Fruit fly (Drosophila melanogaster) whole organism, embryonic: ENCODE measurements around the gene CG9395.

Experiments
- Abd-B ChIP-seq: fragments of 200-800 bp; sonication (Bioruptor generic); optimal IDR thresholded peaks from 2 replicates; lab custom pipeline; 2018; ENCODE audit warnings: missing biosample characterization, mild to moderate bottlenecking, missing genetic modification characterization, moderate library complexity
- CG3065 ChIP-seq: fragments of 200-800 bp; sonication (Bioruptor generic); optimal IDR thresholded peaks from 2 replicates; lab custom pipeline; 2016; ENCODE audit warnings: missing biosample characterization, missing genetic modification characterization
- CG9437 ChIP-seq: fragments of 200-800 bp; sonication (Bioruptor generic); optimal IDR thresholded peaks from 2 replicates; lab custom pipeline; 2018; ENCODE audit warnings: missing biosample characterization, mild to moderate bottlenecking, missing genetic modification characterization
- Dip2 ChIP-seq: fragments of 200-800 bp; sonication (Bioruptor generic); IDR thresholded peaks from 2 replicates; pipeline ENCODE4 v1.3.6; 2022; ENCODE audit warnings: missing biosample characterization, missing genetic modification characterization
- HmgD ChIP-seq: fragments of 200-800 bp; sonication (Bioruptor generic); optimal IDR thresholded peaks from 3 replicates; lab custom pipeline; 2016; ENCODE audit warnings: missing biosample characterization, missing genetic modification characterization
- Scr ChIP-seq: fragments of 200-800 bp; sonication (Bioruptor generic); IDR thresholded peaks from 2 replicates; pipeline ENCODE4 v1.3.6; 2022; ENCODE audit warnings: missing biosample characterization, missing genetic modification characterization; ENCODE audit not compliant: partially characterized antibody
- Xrp1 ChIP-seq: fragments of 200-800 bp; sonication (Bioruptor generic); IDR thresholded peaks from 2 replicates; pipeline ENCODE4 v1.3.6; 2022; ENCODE audit warnings: missing biosample characterization, missing genetic modification characterization
- cad ChIP-seq: fragments of >200 bp; optimal IDR thresholded peaks from 2 replicates; lab custom pipeline; 2017; ENCODE audit warnings: missing biosample characterization, missing genetic modification characterization
- cato ChIP-seq: fragments of 200-800 bp; sonication (Bioruptor generic); optimal IDR thresholded peaks from 2 replicates; lab custom pipeline; 2016; ENCODE audit warnings: missing biosample characterization, missing genetic modification characterization, borderline replicate concordance
- chm ChIP-seq: fragments of 200-800 bp; sonication (Bioruptor generic); IDR thresholded peaks from 2 replicates; pipeline ENCODE4 v1.3.6; 2022; ENCODE audit warnings: missing biosample characterization, missing genetic modification characterization
- corto ChIP-seq: fragments of 200-800 bp; sonication (Bioruptor generic); optimal IDR thresholded peaks from 2 replicates; lab custom pipeline; 2016; ENCODE audit warnings: missing biosample characterization, mild to moderate bottlenecking, missing genetic modification characterization, moderate library complexity
- fru ChIP-seq: fragments of >200 bp; optimal IDR thresholded peaks from 2 replicates; lab custom pipeline; 2017
- lola ChIP-seq, 3 experiments: fragments of >200 bp in 2 of 3; fragments of 200-800 bp in 1 of 3; sonication (Bioruptor generic) in 1 of 3; optimal IDR thresholded peaks; 2 replicates each; lab custom pipeline; 2017 to 2019; ENCODE audit warnings: missing biosample characterization in 3 of 3, missing genetic modification characterization in 3 of 3, mild to moderate bottlenecking in 1 of 3, moderate library complexity in 1 of 3
- pan ChIP-seq, 4 experiments: fragments of >200 bp in 3 of 4; fragments of 200-800 bp in 1 of 4; sonication (Bioruptor generic) in 1 of 4; optimal IDR thresholded peaks in 3 of 4; IDR thresholded peaks in 1 of 4; 2 replicates each; pipeline versions ENCODE4 v1.3.6 to Lab custom; 2017 to 2022; ENCODE audit warnings: missing biosample characterization in 2 of 4, missing genetic modification characterization in 2 of 4, mixed read lengths in 1 of 4

dm6 chr2L:13378488-13378964, 23.7 kb upstream of the CG9395 start, which contains the start of the genes CG9302 and beta'COP:
- TF ChIP-seq Xrp1 (GFP tag; lab: Robert Waterston, UW) (peak; percentile 52), pan (optimal IDR thresholded peaks at IDR 0.05; lab: Kevin White, UChicago) (peak in 1 of 2 experiments; percentile 72), pan (GFP tag; optimal IDR thresholded peaks at IDR 0.05 in 1 of 2, IDR thresholded peaks at IDR 0.05 in 1 of 2) (peak; percentile 47 to 72), CG9437 (peak; percentile 60), fru (no peak), lola (GFP tag; optimal IDR thresholded peaks at IDR 0.05; lab: Kevin White, UChicago) (peak in 1 of 3 experiments; percentile 75), cad (GFP tag; lab: Kevin White, UChicago) (no peak), corto (GFP tag; lab: Kevin White, UChicago) (no peak), Dip2 (no peak), Abd-B (GFP tag; lab: Kevin White, UChicago) (peak; percentile 91), cato (GFP tag; lab: Kevin White, UChicago) (peak; percentile 50), chm (no peak), HmgD (GFP tag; lab: Kevin White, UChicago) (no peak), Scr (peak; percentile 80), CG3065 (peak; percentile 31)
